Worm (Caenorhabditis elegans): ENCODE measurements around the gene fipr-17.

- TF ChIP-seq unc-62 (GFP tag; optimal IDR thresholded peaks at IDR 0.05) (no peak), ama-1 (optimal IDR thresholded peaks at IDR 0.05) (no peak), pqm-1 (tag; optimal IDR thresholded peaks at IDR 0.05) (no peak), zag-1 (tag; optimal IDR thresholded peaks at IDR 0.05) (no peak), fkh-10 (GFP tag; optimal IDR thresholded peaks at IDR 0.05) (no peak), lin-13 (GFP tag; optimal IDR thresholded peaks at IDR 0.05) (no peak), mep-1 (tag; optimal IDR thresholded peaks at IDR 0.05) (no peak), nhr-237 (tag; optimal IDR thresholded peaks at IDR 0.05) (no peak), elt-3 (tag; optimal IDR thresholded peaks at IDR 0.05) (no peak), lin-14 (GFP tag; optimal IDR thresholded peaks at IDR 0.05) (no peak), F16B12.6 (tag; optimal IDR thresholded peaks at IDR 0.05) (no peak)
Measured at ce11 chrIII:10981555-10981954, 25.8 kb downstream of the fipr-17 start.

Measured in whole organism, L1 larva.